Fruit fly (Drosophila melanogaster) whole organism, embryonic: ENCODE data around the gene enc.

Experiments
- Abd-B ChIP-seq: fragments of 200-800 bp; sonication (Bioruptor generic); optimal IDR thresholded peaks from 2 replicates; lab custom pipeline; 2018; ENCODE audit warnings: missing biosample characterization, mild to moderate bottlenecking, missing genetic modification characterization, moderate library complexity
- Bdp1 ChIP-seq: fragments of 200-800 bp; sonication (Bioruptor generic); optimal IDR thresholded peaks from 3 replicates; lab custom pipeline; 2016; ENCODE audit warnings: missing biosample characterization, missing genetic modification characterization
- C15 ChIP-seq: fragments of 200-800 bp; sonication (Bioruptor generic); IDR thresholded peaks from 3 replicates; pipeline ENCODE4 v1.3.6; 2022; ENCODE audit warnings: missing biosample characterization, missing genetic modification characterization
- CG11560 ChIP-seq: fragments of 200-800 bp; sonication (Bioruptor generic); IDR thresholded peaks from 3 replicates; pipeline ENCODE4 v1.3.6; 2022; ENCODE audit warnings: missing biosample characterization, missing genetic modification characterization
- CG12071 ChIP-seq: fragments of 200-800 bp; sonication (Bioruptor generic); optimal IDR thresholded peaks from 3 replicates; lab custom pipeline; 2018; ENCODE audit warnings: missing biosample characterization, mild to moderate bottlenecking, missing genetic modification characterization
- CG13775 ChIP-seq: fragments of 200-800 bp; sonication (Bioruptor generic); optimal IDR thresholded peaks from 3 replicates; lab custom pipeline; 2017; ENCODE audit warnings: missing biosample characterization, mild to moderate bottlenecking, missing genetic modification characterization
- CG13894 ChIP-seq: fragments of 200-800 bp; sonication (Bioruptor generic); optimal IDR thresholded peaks from 3 replicates; lab custom pipeline; 2018; ENCODE audit warnings: missing biosample characterization, mild to moderate bottlenecking, missing genetic modification characterization, moderate library complexity
- CG14014 ChIP-seq: fragments of 200-800 bp; sonication (Bioruptor generic); IDR thresholded peaks from 2 replicates; pipeline ENCODE4 v1.3.6; 2022; ENCODE audit warnings: missing biosample characterization, missing genetic modification characterization
- CG14667 ChIP-seq: fragments of 200-800 bp; sonication (Bioruptor generic); IDR thresholded peaks from 2 replicates; pipeline ENCODE4 v1.3.6; 2022; ENCODE audit warnings: missing biosample characterization, missing genetic modification characterization
- CG17912 ChIP-seq: fragments of 200-800 bp; sonication (Bioruptor generic); optimal IDR thresholded peaks from 2 replicates; lab custom pipeline; 2018; ENCODE audit warnings: missing biosample characterization, mild to moderate bottlenecking, missing genetic modification characterization
- CG31224 ChIP-seq: fragments of 200-800 bp; sonication (Bioruptor generic); IDR thresholded peaks from 2 replicates; pipeline ENCODE4 v1.3.6; 2022; ENCODE audit warnings: missing biosample characterization, missing genetic modification characterization
- CG34422 ChIP-seq: fragments of 200-800 bp; sonication (Bioruptor generic); IDR thresholded peaks from 3 replicates; pipeline ENCODE4 v1.3.6; 2022; ENCODE audit warnings: missing biosample characterization, missing genetic modification characterization
- CG3995 ChIP-seq: fragments of 200-800 bp; sonication (Bioruptor generic); optimal IDR thresholded peaks from 3 replicates; lab custom pipeline; 2016; ENCODE audit warnings: missing biosample characterization, missing genetic modification characterization
- CG4282 ChIP-seq: fragments of 200-800 bp; sonication (Bioruptor generic); optimal IDR thresholded peaks from 2 replicates; lab custom pipeline; 2016; ENCODE audit warnings: missing biosample characterization, missing genetic modification characterization
- CG7372 ChIP-seq: fragments of 200-800 bp; sonication (Bioruptor generic); IDR thresholded peaks from 2 replicates; pipeline ENCODE4 v1.3.6; 2022; ENCODE audit warnings: missing biosample characterization, missing genetic modification characterization
- CG7963 ChIP-seq: fragments of 200-800 bp; sonication (Bioruptor generic); IDR thresholded peaks from 3 replicates; pipeline ENCODE4 v1.3.6; 2022; ENCODE audit warnings: missing biosample characterization, missing genetic modification characterization; ENCODE audit not compliant: partially characterized antibody
- CG8281 ChIP-seq: fragments of 200-800 bp; sonication (Bioruptor generic); optimal IDR thresholded peaks from 2 replicates; lab custom pipeline; 2018; ENCODE audit warnings: missing biosample characterization, mild to moderate bottlenecking, missing genetic modification characterization, moderate library complexity
- CG8924 ChIP-seq: fragments of 200-800 bp; optimal IDR thresholded peaks from 3 replicates; lab custom pipeline; 2019; ENCODE audit warnings: missing biosample characterization, mild to moderate bottlenecking, missing genetic modification characterization, moderate library complexity
- CG9797 ChIP-seq: fragments of 200-800 bp; sonication (Bioruptor generic); optimal IDR thresholded peaks from 3 replicates; lab custom pipeline; 2018; ENCODE audit warnings: missing biosample characterization, mild to moderate bottlenecking, missing genetic modification characterization
- CkIIα-i1 ChIP-seq: fragments of 200-800 bp; sonication (Bioruptor generic); IDR thresholded peaks from 2 replicates; pipeline ENCODE4 v1.3.6; 2022; ENCODE audit warnings: missing biosample characterization, missing genetic modification characterization
- Dp ChIP-seq: fragments of 200-800 bp; sonication (Bioruptor generic); optimal IDR thresholded peaks from 2 replicates; lab custom pipeline; 2018; ENCODE audit warnings: missing biosample characterization, mild to moderate bottlenecking, missing genetic modification characterization, moderate library complexity
- HHEX ChIP-seq: fragments of 200-800 bp; sonication (Bioruptor generic); optimal IDR thresholded peaks from 3 replicates; lab custom pipeline; 2017; ENCODE audit warnings: missing biosample characterization, mild to moderate bottlenecking, missing genetic modification characterization, missing genetic modification reagents
- HLHmδ ChIP-seq: fragments of 200-800 bp; sonication (Bioruptor generic); optimal IDR thresholded peaks from 2 replicates; lab custom pipeline; 2018; ENCODE audit warnings: missing biosample characterization, mild to moderate bottlenecking, missing genetic modification characterization, moderate library complexity
- Hand ChIP-seq: fragments of 200-800 bp; sonication (Bioruptor generic); optimal IDR thresholded peaks from 2 replicates; lab custom pipeline; 2017; ENCODE audit warnings: mild to moderate bottlenecking, missing biosample characterization, missing genetic modification reagents, missing genetic modification characterization
- Hr39 ChIP-seq: fragments of >200 bp; optimal IDR thresholded peaks from 2 replicates; lab custom pipeline; 2017
- Mrtf ChIP-seq: fragments of 200-800 bp; sonication (Bioruptor generic); IDR thresholded peaks from 3 replicates; pipeline ENCODE4 v1.3.6; 2022; ENCODE audit warnings: missing biosample characterization, missing genetic modification characterization
- Myb ChIP-seq: fragments of 200-800 bp; sonication (Bioruptor generic); optimal IDR thresholded peaks from 2 replicates; lab custom pipeline; 2016; ENCODE audit warnings: missing biosample characterization, missing genetic modification characterization
- Nf-YC ChIP-seq: fragments of 200-800 bp; optimal IDR thresholded peaks from 3 replicates; lab custom pipeline; 2019; ENCODE audit warnings: missing biosample characterization, mild to moderate bottlenecking, missing genetic modification characterization, moderate library complexity
- Side ChIP-seq: fragments of 200-800 bp; sonication (Bioruptor generic); optimal IDR thresholded peaks from 2 replicates; lab custom pipeline; 2016; ENCODE audit warnings: missing biosample characterization, missing genetic modification characterization
- Spps ChIP-seq: fragments of 200-800 bp; sonication (Bioruptor generic); optimal IDR thresholded peaks from 2 replicates; lab custom pipeline; 2018; ENCODE audit warnings: missing biosample characterization, mild to moderate bottlenecking, missing genetic modification characterization
- Taf1 ChIP-seq: fragments of 200-800 bp; sonication (Bioruptor generic); IDR thresholded peaks from 2 replicates; pipeline ENCODE4 v1.3.6; 2022; ENCODE audit warnings: missing biosample characterization, missing genetic modification characterization
- Xrp1 ChIP-seq: fragments of 200-800 bp; sonication (Bioruptor generic); IDR thresholded peaks from 2 replicates; pipeline ENCODE4 v1.3.6; 2022; ENCODE audit warnings: missing biosample characterization, missing genetic modification characterization
- abd-A ChIP-seq: fragments of 200-800 bp; sonication (Bioruptor generic); optimal IDR thresholded peaks from 3 replicates; lab custom pipeline; 2019; ENCODE audit warnings: missing biosample characterization, mild to moderate bottlenecking, missing genetic modification characterization, moderate library complexity
- ash1 ChIP-seq: fragments of 200-800 bp; sonication (Bioruptor generic); optimal IDR thresholded peaks from 2 replicates; lab custom pipeline; 2018; ENCODE audit warnings: missing biosample characterization, mild to moderate bottlenecking, missing genetic modification characterization
- bab2 ChIP-seq: fragments of 200-800 bp; sonication (Bioruptor generic); optimal IDR thresholded peaks from 2 replicates; lab custom pipeline; 2016; ENCODE audit warnings: missing biosample characterization, missing genetic modification characterization
- dan ChIP-seq: fragments of 200-800 bp; sonication (Bioruptor generic); IDR thresholded peaks from 2 replicates; pipeline ENCODE4 v1.3.6; 2022; ENCODE audit warnings: missing biosample characterization, missing genetic modification characterization
- danr ChIP-seq: fragments of 200-800 bp; sonication (Bioruptor generic); IDR thresholded peaks from 2 replicates; pipeline ENCODE4 v1.3.6; 2022; ENCODE audit warnings: missing biosample characterization, missing genetic modification characterization
- eyg ChIP-seq: fragments of 200-800 bp; sonication (Bioruptor generic); optimal IDR thresholded peaks from 3 replicates; lab custom pipeline; 2016; ENCODE audit warnings: missing biosample characterization, missing genetic modification characterization
- lbe ChIP-seq: fragments of 200-800 bp; sonication (Bioruptor generic); optimal IDR thresholded peaks from 2 replicates; lab custom pipeline; 2016; ENCODE audit warnings: missing biosample characterization, mild to moderate bottlenecking, missing genetic modification characterization
- lov ChIP-seq, 2 experiments: fragments of 200-800 bp in 1 of 2; fragments of >200 bp in 1 of 2; sonication (Bioruptor generic) in 1 of 2; IDR thresholded peaks in 1 of 2; optimal IDR thresholded peaks in 1 of 2; 2 replicates in 1 of 2; 3 replicates in 1 of 2; pipeline versions ENCODE4 v1.3.6 to Lab custom; 2017 to 2022; ENCODE audit warnings: missing biosample characterization in 1 of 2, missing genetic modification characterization in 1 of 2
- oc ChIP-seq: fragments of 200-800 bp; sonication (Bioruptor generic); optimal IDR thresholded peaks from 2 replicates; lab custom pipeline; 2018; ENCODE audit warnings: missing biosample characterization, mild to moderate bottlenecking, missing genetic modification characterization, moderate library complexity
- pan ChIP-seq, 4 experiments: fragments of >200 bp in 3 of 4; fragments of 200-800 bp in 1 of 4; sonication (Bioruptor generic) in 1 of 4; optimal IDR thresholded peaks in 3 of 4; IDR thresholded peaks in 1 of 4; 2 replicates each; pipeline versions ENCODE4 v1.3.6 to Lab custom; 2017 to 2022; ENCODE audit warnings: missing biosample characterization in 2 of 4, missing genetic modification characterization in 2 of 4, mixed read lengths in 1 of 4
- pb ChIP-seq: fragments of 200-800 bp; sonication (Bioruptor generic); optimal IDR thresholded peaks from 3 replicates; lab custom pipeline; 2016; ENCODE audit warnings: missing biosample characterization, missing genetic modification characterization
- pfk ChIP-seq: fragments of 200-800 bp; sonication (Bioruptor generic); optimal IDR thresholded peaks from 2 replicates; lab custom pipeline; 2018; ENCODE audit warnings: missing biosample characterization, mild to moderate bottlenecking, missing genetic modification characterization, moderate library complexity
- phol ChIP-seq: fragments of 200-800 bp; sonication (Bioruptor generic); optimal IDR thresholded peaks from 3 replicates; lab custom pipeline; 2018; ENCODE audit warnings: missing biosample characterization, mild to moderate bottlenecking, missing genetic modification characterization, moderate library complexity
- repo ChIP-seq: fragments of 200-800 bp; sonication (Bioruptor generic); optimal IDR thresholded peaks from 2 replicates; lab custom pipeline; 2016; ENCODE audit warnings: missing biosample characterization, missing genetic modification characterization
- sens-2 ChIP-seq: fragments of 200-800 bp; sonication (Bioruptor generic); IDR thresholded peaks from 2 replicates; pipeline ENCODE4 v1.3.6; 2022; ENCODE audit warnings: missing biosample characterization, missing genetic modification characterization
- sob ChIP-seq: fragments of 200-800 bp; sonication (Bioruptor generic); IDR thresholded peaks from 2 replicates; pipeline ENCODE4 v1.3.6; 2022; ENCODE audit warnings: missing biosample characterization, missing genetic modification characterization
- sqz ChIP-seq: fragments of 200-800 bp; sonication (Bioruptor generic); optimal IDR thresholded peaks from 3 replicates; lab custom pipeline; 2018; ENCODE audit warnings: missing biosample characterization, mild to moderate bottlenecking, missing genetic modification characterization
- toy ChIP-seq: fragments of 200-800 bp; sonication (Bioruptor generic); IDR thresholded peaks from 2 replicates; pipeline ENCODE4 v1.3.6; 2022; ENCODE audit warnings: missing biosample characterization, missing genetic modification characterization
- zf30C ChIP-seq: fragments of 200-800 bp; sonication (Bioruptor generic); optimal IDR thresholded peaks from 3 replicates; lab custom pipeline; 2018; ENCODE audit warnings: missing biosample characterization, mild to moderate bottlenecking, missing genetic modification characterization

enc gene

DNA sequence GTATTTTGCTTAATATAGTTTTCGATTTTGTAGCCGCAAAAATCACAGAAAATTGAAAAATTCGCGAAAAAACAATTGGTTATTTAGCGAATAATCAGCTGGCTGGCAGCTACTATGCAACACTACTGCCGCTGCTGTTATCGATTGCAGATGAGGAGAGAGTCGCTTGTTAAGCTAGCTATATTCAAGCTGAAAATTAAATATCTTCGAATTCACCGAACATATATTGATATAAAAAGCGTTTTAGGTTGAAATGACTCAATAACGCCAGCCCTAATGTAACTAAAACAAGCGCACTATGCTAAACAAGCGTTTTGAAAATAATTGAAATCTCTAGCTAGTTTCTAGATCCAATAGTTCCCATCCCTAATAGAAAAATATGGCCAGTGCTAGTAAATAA lies 12.1 kb upstream of the enc start, which contains the start of the genes CG32264, ntc and IntS10 (continued):
- TF ChIP-seq CG7963 (GFP tag; lab: Robert Waterston, UW) (no peak), CG11560 (tag; lab: Robert Waterston, UW) (peak; percentile 31; the same call in 2 of the 3 replicates), ash1 (GFP tag; lab: Kevin White, UChicago) (no peak), Spps (no peak), eyg (peak; percentile 62), CG9797 (GFP tag; lab: Kevin White, UChicago) (no peak), Myb (peak; percentile 73), CG8281 (no peak), CG4282 (GFP tag; lab: Kevin White, UChicago) (peak; percentile 64), zf30C (GFP tag; lab: Kevin White, UChicago) (no peak), dan (no peak), Taf1 (GFP tag; lab: Robert Waterston, UW) (no peak), sens-2 (GFP tag; lab: Robert Waterston, UW) (no peak), pfk (no peak), CG3995 (GFP tag; lab: Kevin White, UChicago) (no peak), abd-A (tag; lab: Kevin White, UChicago) (no peak), bab2 (peak; percentile 74), CG13775 (GFP tag; lab: Kevin White, UChicago) (peak; percentile 76), CkIIα-i1 (GFP tag; lab: Robert Waterston, UW) (no peak), C15 (no peak), Side (GFP tag; lab: Kevin White, UChicago) (peak; percentile 82), Hand (GFP tag; lab: Kevin White, UChicago) (no peak), sqz (GFP tag; lab: Kevin White, UChicago) (no peak), CG31224 (GFP tag; lab: Robert Waterston, UW) (peak; percentile 56), lbe (GFP tag; lab: Kevin White, UChicago) (no peak), phol (tag; lab: Kevin White, UChicago) (peak; percentile 68), Xrp1 (GFP tag; lab: Robert Waterston, UW) (0 out of 2 replicates have a peak, but pooled peaks have one; percentile 51), CG12071 (GFP tag; lab: Kevin White, UChicago) (no peak), CG13894 (tag; lab: Kevin White, UChicago) (peak; percentile 62), toy (GFP tag; lab: Robert Waterston, UW) (no peak), pan (optimal IDR thresholded peaks at IDR 0.05; lab: Kevin White, UChicago) (no peak), pan (GFP tag; optimal IDR thresholded peaks at IDR 0.05 in 1 of 2, IDR thresholded peaks at IDR 0.05 in 1 of 2) (no peak), HLHmδ (GFP tag; lab: Kevin White, UChicago) (no peak), lov (optimal IDR thresholded peaks at IDR 0.05; lab: Kevin White, UChicago) (no peak), lov (GFP tag; IDR thresholded peaks at IDR 0.05; lab: Robert Waterston, UW) (no peak), CG34422 (GFP tag; lab: Robert Waterston, UW) (0 out of 3 replicates have a peak, but pooled peaks have one; percentile 47), CG7372 (GFP tag; lab: Robert Waterston, UW) (0 out of 2 replicates have a peak, but pooled peaks have one; percentile 41), CG14014 (GFP tag; lab: Robert Waterston, UW) (peak; percentile 67), Abd-B (GFP tag; lab: Kevin White, UChicago) (no peak), HHEX (GFP tag; lab: Kevin White, UChicago) (peak; percentile 48), pb (GFP tag; lab: Kevin White, UChicago) (peak; percentile 47), repo (GFP tag; lab: Kevin White, UChicago) (peak; percentile 62), Hr39 (lab: Kevin White, UChicago) (no peak), CG17912 (GFP tag; lab: Kevin White, UChicago) (peak; percentile 10), sob (GFP tag; lab: Robert Waterston, UW) (peak; percentile 77), Mrtf (GFP tag; lab: Robert Waterston, UW) (0 out of 3 replicates have a peak, but pooled peaks have one; percentile 29), Bdp1 (GFP tag; lab: Kevin White, UChicago) (peak; percentile 53), oc (no peak), CG14667 (GFP tag; lab: Robert Waterston, UW) (no peak), Nf-YC (tag; lab: Kevin White, UChicago) (peak; percentile 16), danr (GFP tag; lab: Robert Waterston, UW) (0 out of 2 replicates have a peak, but pooled peaks have one; percentile 29), Dp (GFP tag; lab: Kevin White, UChicago) (peak; percentile 24), CG8924 (tag; lab: Kevin White, UChicago) (peak; percentile 73)
